Fruit fly (Drosophila melanogaster): ENCODE results near the gene CSN8.

Gene CSN8

DNA sequence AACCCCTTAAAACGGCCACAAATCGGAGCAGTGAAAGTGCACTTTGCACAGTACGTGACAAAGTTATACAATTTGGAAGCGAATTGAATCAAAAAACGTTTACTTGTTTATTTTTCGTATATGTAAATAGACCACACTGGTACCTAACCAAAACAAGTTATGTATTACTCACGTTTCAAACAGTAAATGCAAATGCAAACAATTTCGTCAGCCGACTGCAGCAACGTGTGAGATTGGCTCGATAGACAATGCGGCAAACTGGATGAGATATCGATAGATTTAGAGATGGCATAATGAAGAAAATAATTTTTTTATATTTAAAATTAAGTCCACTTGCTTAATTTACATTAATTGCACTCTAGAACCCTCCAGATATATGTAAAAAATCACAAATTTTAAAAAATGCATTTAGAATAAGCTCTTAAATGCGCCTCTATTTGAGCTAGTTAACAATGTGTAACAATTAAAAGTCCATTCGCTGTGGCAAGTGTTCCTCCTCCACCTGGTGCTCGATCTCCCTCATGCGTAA lies 16.9 kb downstream of the CSN8 start, which contains the start of gene AlaRS (continued):
- TF ChIP-seq ssp (GFP tag; IDR thresholded peaks at IDR 0.05) (no peak), Sry-δ (GFP tag; optimal IDR thresholded peaks at IDR 0.05) (peak; percentile 71), ab (GFP tag; optimal IDR thresholded peaks at IDR 0.05) (no peak), Lhr (GFP tag; optimal IDR thresholded peaks at IDR 0.05) (no peak), Hr51 (GFP tag; optimal IDR thresholded peaks at IDR 0.05) (peak in 1 of 2 experiments; percentile 46), rib (GFP tag; IDR thresholded peaks at IDR 0.05) (no peak), trem (tag; optimal IDR thresholded peaks at IDR 0.05) (peak; percentile 53), Spps (tag; optimal IDR thresholded peaks at IDR 0.05) (peak; percentile 23), CG2875 (GFP tag; optimal IDR thresholded peaks at IDR 0.05) (peak; percentile 2), lola (GFP tag; optimal IDR thresholded peaks at IDR 0.05) (peak in 1 of 3 experiments; percentile 29), Gsc (GFP tag; IDR thresholded peaks at IDR 0.05) (no peak), CG6689 (GFP tag; IDR thresholded peaks at IDR 0.05) (peak; percentile 24; the same call in 1 of the 2 replicates), PHDP (tag; optimal IDR thresholded peaks at IDR 0.05) (peak; percentile 47), ftz-f1 (GFP tag; optimal IDR thresholded peaks at IDR 0.05) (no peak), Max (GFP tag; optimal IDR thresholded peaks at IDR 0.05) (peak; percentile 36), Atf6 (GFP tag; IDR thresholded peaks at IDR 0.05) (no peak), Dbx (GFP tag; IDR thresholded peaks at IDR 0.05) (0 out of 3 replicates have a peak, but pooled peaks have one; percentile 6), YL-1 (GFP tag; optimal IDR thresholded peaks at IDR 0.05) (peak; percentile 83), CG11247 (GFP tag; IDR thresholded peaks at IDR 0.05) (no peak), CG14965 (GFP tag; optimal IDR thresholded peaks at IDR 0.05; ENCODE audit: borderline replicate concordance) (no peak), HLHmδ (GFP tag; optimal IDR thresholded peaks at IDR 0.05) (no peak), CG31365 (tag; optimal IDR thresholded peaks at IDR 0.05) (no peak), pita (GFP tag; optimal IDR thresholded peaks at IDR 0.05) (no peak), toy (GFP tag; IDR thresholded peaks at IDR 0.05) (no peak), kay (GFP tag; optimal IDR thresholded peaks at IDR 0.05) (no peak), nom (GFP tag; optimal IDR thresholded peaks at IDR 0.05) (peak; percentile 34), CG8388 (GFP tag; optimal IDR thresholded peaks at IDR 0.05) (peak; percentile 37), cwo (GFP tag; optimal IDR thresholded peaks at IDR 0.05) (peak; percentile 44), jing (GFP tag; optimal IDR thresholded peaks at IDR 0.05) (no peak), grau (tag; optimal IDR thresholded peaks at IDR 0.05) (peak; percentile 66), tgo (GFP tag; IDR thresholded peaks at IDR 0.05) (peak; percentile 13; the same call in 1 of the 3 replicates), CG13775 (GFP tag; optimal IDR thresholded peaks at IDR 0.05) (peak; percentile 44), CG8924 (tag; optimal IDR thresholded peaks at IDR 0.05) (peak; percentile 28), Rx (GFP tag; IDR thresholded peaks at IDR 0.05) (no peak), CG8290 (GFP tag; optimal IDR thresholded peaks at IDR 0.05) (no peak), CG8290 (tag; optimal IDR thresholded peaks at IDR 0.05) (no peak), CG10431 (GFP tag; optimal IDR thresholded peaks at IDR 0.05) (no peak), trh (GFP tag; optimal IDR thresholded peaks at IDR 0.05) (no peak), Bdp1 (GFP tag; optimal IDR thresholded peaks at IDR 0.05) (no peak), Dip3 (GFP tag; optimal IDR thresholded peaks at IDR 0.05) (no peak), CG18764 (GFP tag; optimal IDR thresholded peaks at IDR 0.05) (peak; percentile 7), CG17385 (GFP tag; optimal IDR thresholded peaks at IDR 0.05) (peak; percentile 37), Opbp (GFP tag; IDR thresholded peaks at IDR 0.05; ENCODE audit: partially characterized antibody) (peak; percentile 50; the same call in 1 of the 3 replicates), CG7963 (GFP tag; IDR thresholded peaks at IDR 0.05; ENCODE audit: partially characterized antibody) (no peak), eve (GFP tag; optimal IDR thresholded peaks at IDR 0.05) (no peak), aop (GFP tag; IDR thresholded peaks at IDR 0.05) (no peak), sc (optimal IDR thresholded peaks at IDR 0.05) (no peak), sc (GFP tag; optimal IDR thresholded peaks at IDR 0.05) (no peak), Atf3 (GFP tag; optimal IDR thresholded peaks at IDR 0.05) (no peak), cad (GFP tag; optimal IDR thresholded peaks at IDR 0.05) (no peak), D19B (GFP tag; optimal IDR thresholded peaks at IDR 0.05) (no peak)

Data from whole organism, embryonic.